Worm (Caenorhabditis elegans) whole organism, midembryonic: ENCODE results near the gene F08D12.4.

ENCODE experiments used
- T22C8.4 ChIP-seq: fragments of 200-800 bp; sonication (Bioruptor generic); IDR thresholded peaks from 2 replicates; pipeline ENCODE4 v1.3.6; 2022; ENCODE audit warnings: missing genetic modification characterization, missing compliant biosample characterization
- cog-1 ChIP-seq: sonication (generic microtip); optimal IDR thresholded peaks from 2 replicates; lab custom pipeline; 2016; ENCODE audit warnings: missing genetic modification characterization, missing compliant biosample characterization
- flt-1 ChIP-seq: fragments of 200-800 bp; sonication (Bioruptor generic); IDR thresholded peaks from 2 replicates; pipeline ENCODE4 v1.3.6; 2022; ENCODE audit warnings: missing genetic modification characterization, missing compliant biosample characterization
- med-1 ChIP-seq: sonication (generic microtip); optimal IDR thresholded peaks from 2 replicates; lab custom pipeline; 2017; ENCODE audit warnings: missing genetic modification characterization, mild to moderate bottlenecking, missing compliant biosample characterization, antibody characterized with exemption, missing genetic modification reagents; ENCODE audit not compliant: insufficient read depth
- ref-1 ChIP-seq: fragments of 200-800 bp; sonication (Bioruptor generic); conservative IDR thresholded peaks from 2 replicates; pipeline ENCODE4 v1.3.6; 2022; ENCODE audit warnings: missing genetic modification reagents, missing genetic modification characterization, missing compliant biosample characterization
- tab-1 ChIP-seq: fragments of 200-800 bp; sonication (Bioruptor generic); IDR thresholded peaks from 2 replicates; pipeline ENCODE4 v1.3.6; 2022; ENCODE audit warnings: missing genetic modification characterization, missing compliant biosample characterization
- ztf-29 ChIP-seq: fragments of 200-800 bp; sonication (Bioruptor generic); IDR thresholded peaks from 2 replicates; pipeline ENCODE4 v1.3.6; 2022; ENCODE audit warnings: missing genetic modification reagents, missing genetic modification characterization, missing compliant biosample characterization

- TF ChIP-seq cog-1 (tag; lab: Kevin White, UChicago), result no peak
- no peak for TF ChIP-seq tab-1 (GFP tag; lab: Robert Waterston, UW)
- no peak for TF ChIP-seq flt-1
- no peak for TF ChIP-seq ref-1 (GFP tag; lab: Robert Waterston, UW)
- TF ChIP-seq ztf-29 (GFP tag; lab: Robert Waterston, UW), result no peak
- no peak for TF ChIP-seq T22C8.4 (GFP tag; lab: Robert Waterston, UW)
- TF ChIP-seq med-1 (GFP tag; lab: Kevin White, UChicago), result no peak
These were observed 15.8 kb upstream of the F08D12.4 start, which contains the start of gene fbxb-106 for ce11 chrII:2762108-2762507.
